Worm (Caenorhabditis elegans) whole organism, midembryonic: ENCODE measurements around the gene Y44F5A.1.

ENCODE experiments used
- T22C8.4 ChIP-seq: fragments of 200-800 bp; sonication (Bioruptor generic); IDR thresholded peaks from 2 replicates; pipeline ENCODE4 v1.3.6; 2022; ENCODE audit warnings: missing genetic modification characterization, missing compliant biosample characterization
- cog-1 ChIP-seq: sonication (generic microtip); optimal IDR thresholded peaks from 2 replicates; lab custom pipeline; 2016; ENCODE audit warnings: missing genetic modification characterization, missing compliant biosample characterization
- flt-1 ChIP-seq: fragments of 200-800 bp; sonication (Bioruptor generic); IDR thresholded peaks from 2 replicates; pipeline ENCODE4 v1.3.6; 2022; ENCODE audit warnings: missing genetic modification characterization, missing compliant biosample characterization
- klf-2 ChIP-seq: fragments of 200-800 bp; sonication (Bioruptor generic); conservative IDR thresholded peaks from 2 replicates; pipeline ENCODE4 v1.3.6; 2022; ENCODE audit warnings: missing genetic modification reagents, missing genetic modification characterization, missing compliant biosample characterization
- med-1 ChIP-seq: sonication (generic microtip); optimal IDR thresholded peaks from 2 replicates; lab custom pipeline; 2017; ENCODE audit warnings: missing genetic modification characterization, mild to moderate bottlenecking, missing compliant biosample characterization, antibody characterized with exemption, missing genetic modification reagents; ENCODE audit not compliant: insufficient read depth
- ref-1 ChIP-seq: fragments of 200-800 bp; sonication (Bioruptor generic); conservative IDR thresholded peaks from 2 replicates; pipeline ENCODE4 v1.3.6; 2022; ENCODE audit warnings: missing genetic modification reagents, missing genetic modification characterization, missing compliant biosample characterization
- tab-1 ChIP-seq: fragments of 200-800 bp; sonication (Bioruptor generic); IDR thresholded peaks from 2 replicates; pipeline ENCODE4 v1.3.6; 2022; ENCODE audit warnings: missing genetic modification characterization, missing compliant biosample characterization
- ztf-23 ChIP-seq: fragments of 200-800 bp; sonication (Bioruptor generic); IDR thresholded peaks from 2 replicates; pipeline ENCODE4 v1.3.6; 2022; ENCODE audit warnings: missing genetic modification reagents, missing genetic modification characterization, missing compliant biosample characterization
- ztf-29 ChIP-seq: fragments of 200-800 bp; sonication (Bioruptor generic); IDR thresholded peaks from 2 replicates; pipeline ENCODE4 v1.3.6; 2022; ENCODE audit warnings: missing genetic modification reagents, missing genetic modification characterization, missing compliant biosample characterization

Y44F5A.1 gene

ce11 chrIII:4247571-4247970 lies at the start of gene Y44F5A.1:
Gene Y44F5A.1, minus strand, starts transcription at chrIII:4247671.
- TF ChIP-seq med-1 = no peak
- TF ChIP-seq T22C8.4 (GFP tag; lab: Robert Waterston, UW) = no peak
- TF ChIP-seq ztf-23 (GFP tag; lab: Robert Waterston, UW) = no peak
- no peak for TF ChIP-seq ztf-29 (GFP tag; lab: Robert Waterston, UW)
- TF ChIP-seq flt-1 (GFP tag; lab: Robert Waterston, UW) = no peak
- no peak for TF ChIP-seq klf-2 (GFP tag; lab: Robert Waterston, UW)
- TF ChIP-seq tab-1 (GFP tag; lab: Robert Waterston, UW) = no peak
- no peak for TF ChIP-seq cog-1 (tag; lab: Kevin White, UChicago)
- no peak for TF ChIP-seq ref-1 (GFP tag; lab: Robert Waterston, UW)

ce11 chrIII:4294153-4294862 lies 46.8 kb upstream of the Y44F5A.1 start, which contains the start of the genes nth-1 and R10E4.7:
Gene nth-1, minus strand, starts transcription at chrIII:4294253.
Gene R10E4.7, plus strand, starts transcription at chrIII:4294812.
- no peak for TF ChIP-seq cog-1 (tag; lab: Kevin White, UChicago)

ce11 chrIII:4293108-4293507 lies 45.6 kb upstream of the Y44F5A.1 start, which contains the start of gene R10E4.6:
Gene R10E4.6, plus strand, starts transcription at chrIII:4293408.
- no peak for TF ChIP-seq flt-1 (GFP tag; lab: Robert Waterston, UW)
- TF ChIP-seq cog-1 (tag; lab: Kevin White, UChicago) = no peak
- no peak for TF ChIP-seq med-1
- TF ChIP-seq T22C8.4 (GFP tag; lab: Robert Waterston, UW) = no peak
- TF ChIP-seq ref-1 (GFP tag; lab: Robert Waterston, UW) = no peak
- no peak for TF ChIP-seq ztf-23 (GFP tag; lab: Robert Waterston, UW)
- no peak for TF ChIP-seq klf-2 (GFP tag; lab: Robert Waterston, UW)
- no peak for TF ChIP-seq tab-1 (GFP tag; lab: Robert Waterston, UW)
- TF ChIP-seq ztf-29 (GFP tag; lab: Robert Waterston, UW) = no peak

ce11 chrIII:4291216-4291691 lies 43.8 kb upstream of the Y44F5A.1 start, which contains the start of gene mcm-5:
Gene mcm-5, minus strand, starts transcription at chrIII:4291266.
- TF ChIP-seq med-1 (no peak), T22C8.4 (GFP tag; lab: Robert Waterston, UW) (no peak), ref-1 (GFP tag; lab: Robert Waterston, UW) (no peak), flt-1 (GFP tag; lab: Robert Waterston, UW) (no peak), ztf-29 (GFP tag; lab: Robert Waterston, UW) (no peak), ztf-23 (GFP tag; lab: Robert Waterston, UW) (no peak), tab-1 (GFP tag; lab: Robert Waterston, UW) (no peak), klf-2 (GFP tag; lab: Robert Waterston, UW) (no peak), cog-1 (tag; lab: Kevin White, UChicago) (no peak)

- TF ChIP-seq flt-1 (GFP tag; lab: Robert Waterston, UW) (no peak), tab-1 (GFP tag; lab: Robert Waterston, UW) (no peak)
Observed at ce11 chrIII:4289952-4290351, 42.5 kb upstream of the Y44F5A.1 start.

ce11 chrIII:4287379-4287778 lies 39.9 kb upstream of the Y44F5A.1 start, which contains the start of gene R10E4.3:
Gene R10E4.3, minus strand, starts transcription at chrIII:4287479.
- TF ChIP-seq T22C8.4 (GFP tag; lab: Robert Waterston, UW) (no peak), ref-1 (GFP tag; lab: Robert Waterston, UW) (no peak), ztf-23 (GFP tag; lab: Robert Waterston, UW) (no peak)

ce11 chrIII:4284732-4285165 lies 37.3 kb upstream of the Y44F5A.1 start:
- no peak for TF ChIP-seq med-1
- TF ChIP-seq cog-1 (tag; lab: Kevin White, UChicago) = no peak
- no peak for TF ChIP-seq klf-2 (GFP tag; lab: Robert Waterston, UW)
- no peak for TF ChIP-seq flt-1 (GFP tag; lab: Robert Waterston, UW)
- TF ChIP-seq ref-1 (GFP tag; lab: Robert Waterston, UW) = no peak
- no peak for TF ChIP-seq T22C8.4 (GFP tag; lab: Robert Waterston, UW)
- TF ChIP-seq ztf-23 (GFP tag; lab: Robert Waterston, UW) = no peak
- TF ChIP-seq ztf-29 (GFP tag; lab: Robert Waterston, UW) = no peak
- no peak for TF ChIP-seq tab-1 (GFP tag; lab: Robert Waterston, UW)

- TF ChIP-seq ztf-29 (GFP tag; lab: Robert Waterston, UW) (no peak), ref-1 (GFP tag; lab: Robert Waterston, UW) (no peak), flt-1 (GFP tag; lab: Robert Waterston, UW) (no peak)
Observed at ce11 chrIII:4283175-4283574, 35.7 kb upstream of the Y44F5A.1 start.

ce11 chrIII:4281955-4282618 lies 34.6 kb upstream of the Y44F5A.1 start:
- TF ChIP-seq T22C8.4 (GFP tag; lab: Robert Waterston, UW) (no peak), tab-1 (GFP tag; lab: Robert Waterston, UW) (peak; percentile 76; the same call in 1 of the 2 replicates), flt-1 (GFP tag; lab: Robert Waterston, UW) (peak; percentile 73; the same call in 1 of the 2 replicates), ref-1 (GFP tag; lab: Robert Waterston, UW) (0 out of 2 replicates have a peak, but pooled peaks have one; percentile 18), med-1 (no peak), cog-1 (tag; lab: Kevin White, UChicago) (peak; percentile 99), ztf-29 (GFP tag; lab: Robert Waterston, UW) (peak; percentile 35), klf-2 (GFP tag; lab: Robert Waterston, UW) (no peak; the same call in 1 of the 2 replicates), ztf-23 (GFP tag; lab: Robert Waterston, UW) (peak; percentile 59; the same call in 1 of the 2 replicates)
